Worm (Caenorhabditis elegans): Measurements from ENCODE around the gene fbxa-29.

- no peak for TF ChIP-seq nhr-76 (tag; optimal IDR thresholded peaks at IDR 0.05)
- TF ChIP-seq nhr-28 (tag; optimal IDR thresholded peaks at IDR 0.05) = peak; percentile 65
Measured at ce11 chrIII:1295149-1295716, 21.7 kb upstream of the fbxa-29 start, which contains the start of gene fbxa-35.

Data from whole organism, L4 larva.